Worm (Caenorhabditis elegans) whole organism, early embryonic: ENCODE measurements around the gene C31B8.7.

ENCODE experiments used
- B0310.2 ChIP-seq: sonication (generic microtip); optimal IDR thresholded peaks from 2 replicates; lab custom pipeline; 2016; ENCODE audit warnings: mild to moderate bottlenecking, missing genetic modification characterization, missing compliant biosample characterization
- F13C5.2 ChIP-seq: sonication (generic microtip); optimal IDR thresholded peaks from 2 replicates; lab custom pipeline; 2017; ENCODE audit warnings: mild to moderate bottlenecking, missing genetic modification characterization, inconsistent platforms, missing compliant biosample characterization
- aly-1 ChIP-seq: sonication (generic microtip); optimal IDR thresholded peaks from 2 replicates; lab custom pipeline; 2016; ENCODE audit warnings: missing genetic modification characterization, missing compliant biosample characterization
- ama-1 ChIP-seq: fragments of 150-350 bp; optimal IDR thresholded peaks from 2 replicates; lab custom pipeline; 2014
- ceh-13 ChIP-seq: fragments of 200-800 bp; sonication (Bioruptor generic); optimal IDR thresholded peaks from 2 replicates; lab custom pipeline; 2018; ENCODE audit warnings: mild to moderate bottlenecking, missing genetic modification characterization, missing compliant biosample characterization
- ceh-36 ChIP-seq: sonication (generic microtip); optimal IDR thresholded peaks from 2 replicates; lab custom pipeline; 2016; ENCODE audit warnings: missing genetic modification characterization, inconsistent platforms, missing compliant biosample characterization
- ets-7 ChIP-seq: sonication (generic microtip); optimal IDR thresholded peaks from 2 replicates; lab custom pipeline; 2016; ENCODE audit warnings: missing genotype, missing genetic modification characterization, missing compliant biosample characterization
- flt-1 ChIP-seq: fragments of 200-800 bp; sonication (Bioruptor generic); IDR thresholded peaks from 2 replicates; pipeline ENCODE4 v1.3.6; 2022; ENCODE audit warnings: missing genetic modification characterization, missing compliant biosample characterization
- hmbx-1 ChIP-seq: sonication (generic microtip); optimal IDR thresholded peaks from 2 replicates; lab custom pipeline; 2016; ENCODE audit warnings: mild to moderate bottlenecking, missing genetic modification characterization, missing compliant biosample characterization
- hmg-4 ChIP-seq: fragments of 200-800 bp; sonication (Bioruptor generic); optimal IDR thresholded peaks from 2 replicates; lab custom pipeline; 2018; ENCODE audit warnings: mild to moderate bottlenecking, missing genetic modification characterization, missing compliant biosample characterization
- hnd-1 ChIP-seq: sonication (generic microtip); optimal IDR thresholded peaks from 2 replicates; lab custom pipeline; 2016; ENCODE audit warnings: missing genetic modification characterization, missing compliant biosample characterization
- pes-1 ChIP-seq: fragments of 200-800 bp; sonication (Bioruptor generic); IDR thresholded peaks from 2 replicates; pipeline ENCODE4 v1.3.6; 2022; ENCODE audit warnings: missing genetic modification reagents, missing genetic modification characterization, missing compliant biosample characterization
- scrt-1 ChIP-seq: fragments of 200-800 bp; sonication (Bioruptor generic); IDR thresholded peaks from 2 replicates; pipeline ENCODE4 v1.3.6; 2022; ENCODE audit warnings: missing genetic modification characterization, missing compliant biosample characterization
- sea-1 ChIP-seq: fragments of 200-800 bp; sonication (Bioruptor generic); conservative IDR thresholded peaks from 2 replicates; pipeline ENCODE4 v1.3.6; 2022; ENCODE audit warnings: missing genetic modification characterization, missing compliant biosample characterization
- tbx-11 ChIP-seq: fragments of 200-800 bp; sonication (Bioruptor generic); IDR thresholded peaks from 2 replicates; pipeline ENCODE4 v1.3.6; 2022; ENCODE audit warnings: missing genetic modification characterization, missing compliant biosample characterization
- tbx-37 ChIP-seq: fragments of 200-800 bp; sonication (Bioruptor generic); conservative IDR thresholded peaks from 2 replicates; pipeline ENCODE4 v1.3.6; 2022; ENCODE audit warnings: missing genetic modification reagents, missing genetic modification characterization, missing compliant biosample characterization
- tra-4 ChIP-seq: sonication (generic microtip); optimal IDR thresholded peaks from 2 replicates; lab custom pipeline; 2017; ENCODE audit warnings: missing genetic modification characterization, missing compliant biosample characterization

C31B8.7 gene

DNA sequence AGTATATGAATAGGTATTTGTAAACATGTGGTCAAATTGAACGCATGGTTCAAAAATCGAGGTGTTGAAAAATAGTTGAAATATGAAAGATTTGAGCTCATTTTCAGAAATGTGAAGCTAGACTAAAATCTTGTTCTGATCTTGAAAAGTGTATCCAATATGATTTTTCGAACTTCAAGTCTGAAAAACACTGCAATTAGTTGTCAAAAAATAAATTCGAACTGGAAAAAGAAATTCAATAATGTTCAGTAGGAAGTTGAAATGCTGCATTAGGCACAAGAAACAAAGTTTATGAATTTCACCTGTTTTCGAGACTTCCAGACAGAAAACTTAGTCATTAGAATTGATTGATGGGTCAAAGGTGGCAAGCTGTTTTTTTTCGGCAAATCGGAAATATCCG lies 41.6 kb downstream of the C31B8.7 start, which contains the start of gene srh-270:
srh-270 (minus strand) TSS at position 101 of the 400 bp plus-strand sequence.
- TF ChIP-seq aly-1 (tag; lab: Kevin White, UChicago) (no peak), ceh-36 (no peak), pes-1 (no peak), hmbx-1 (tag; lab: Kevin White, UChicago) (no peak), F13C5.2 (tag; lab: Kevin White, UChicago) (no peak), ets-7 (tag; lab: Kevin White, UChicago) (no peak), scrt-1 (GFP tag; lab: Robert Waterston, UW) (no peak), sea-1 (GFP tag; lab: Robert Waterston, UW) (no peak), B0310.2 (tag; lab: Kevin White, UChicago) (no peak), tbx-11 (GFP tag; lab: Robert Waterston, UW) (no peak), ceh-13 (GFP tag; lab: Kevin White, UChicago) (no peak), hmg-4 (GFP tag; lab: Kevin White, UChicago) (no peak), tra-4 (tag; lab: Kevin White, UChicago) (no peak), ama-1 (no peak), tbx-37 (no peak), hnd-1 (tag; lab: Kevin White, UChicago) (no peak), flt-1 (no peak)

DNA sequence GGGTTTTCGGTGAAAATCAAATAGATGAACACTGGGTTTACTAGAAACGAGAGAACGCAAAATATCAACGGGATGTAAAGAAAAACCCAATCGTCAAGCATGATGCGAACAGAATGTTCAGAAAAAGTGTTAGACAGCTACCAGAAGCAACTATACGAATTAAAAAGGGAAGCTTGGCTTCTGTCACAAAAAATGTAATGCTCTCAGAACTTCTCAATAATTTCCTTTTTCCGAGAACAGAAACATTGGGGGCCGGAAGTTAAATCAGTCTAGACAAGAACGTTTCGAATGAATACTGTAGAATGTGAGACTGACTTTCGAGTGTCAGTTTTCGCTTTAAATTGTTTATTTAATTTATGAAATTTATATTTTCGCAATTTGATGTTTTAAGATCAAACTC lies 43.4 kb downstream of the C31B8.7 start, which contains the start of gene srj-54:
srj-54 (minus strand) TSS at position 101 of the 400 bp plus-strand sequence.
- TF ChIP-seq ceh-36 = no peak
- TF ChIP-seq scrt-1 (GFP tag; lab: Robert Waterston, UW) = no peak
- no peak for TF ChIP-seq hmbx-1 (tag; lab: Kevin White, UChicago)
- no peak for TF ChIP-seq tra-4 (tag; lab: Kevin White, UChicago)
- TF ChIP-seq ets-7 (tag; lab: Kevin White, UChicago) = no peak
- no peak for TF ChIP-seq pes-1
- no peak for TF ChIP-seq sea-1 (GFP tag; lab: Robert Waterston, UW)
- no peak for TF ChIP-seq aly-1 (tag; lab: Kevin White, UChicago)
- no peak for TF ChIP-seq hnd-1 (tag; lab: Kevin White, UChicago)
- no peak for TF ChIP-seq flt-1
- no peak for TF ChIP-seq B0310.2 (tag; lab: Kevin White, UChicago)
- no peak for TF ChIP-seq ceh-13 (GFP tag; lab: Kevin White, UChicago)
- no peak for TF ChIP-seq hmg-4 (GFP tag; lab: Kevin White, UChicago)
- no peak for TF ChIP-seq tbx-37
- TF ChIP-seq ama-1 = no peak

DNA sequence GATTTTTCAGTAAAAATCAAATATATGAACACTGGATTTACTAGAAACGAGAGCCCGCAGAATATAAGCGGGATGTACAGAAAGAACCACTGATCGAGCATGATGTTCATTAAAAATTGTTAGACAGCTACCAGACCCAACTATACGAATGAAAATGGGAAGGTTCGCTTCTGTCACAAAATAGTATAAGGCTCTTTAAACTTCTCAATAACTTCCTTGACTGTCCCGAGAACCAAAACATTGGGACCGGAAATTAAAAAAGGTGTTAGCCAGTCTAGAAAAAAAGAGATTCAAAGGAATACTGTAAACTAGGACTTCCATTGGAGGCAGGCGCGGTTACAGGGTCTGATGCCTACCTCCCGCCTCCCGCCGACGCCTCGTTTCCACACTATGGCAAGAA lies 45.3 kb downstream of the C31B8.7 start, which contains the start of gene srj-55:
srj-55 (minus strand) TSS at position 101 of the 400 bp plus-strand sequence.
- TF ChIP-seq tra-4 (tag; lab: Kevin White, UChicago) = no peak
- no peak for TF ChIP-seq ama-1
- TF ChIP-seq F13C5.2 (tag; lab: Kevin White, UChicago) = no peak
- no peak for TF ChIP-seq sea-1 (GFP tag; lab: Robert Waterston, UW)
- TF ChIP-seq scrt-1 (GFP tag; lab: Robert Waterston, UW) = no peak
- no peak for TF ChIP-seq ceh-13 (GFP tag; lab: Kevin White, UChicago)

DNA sequence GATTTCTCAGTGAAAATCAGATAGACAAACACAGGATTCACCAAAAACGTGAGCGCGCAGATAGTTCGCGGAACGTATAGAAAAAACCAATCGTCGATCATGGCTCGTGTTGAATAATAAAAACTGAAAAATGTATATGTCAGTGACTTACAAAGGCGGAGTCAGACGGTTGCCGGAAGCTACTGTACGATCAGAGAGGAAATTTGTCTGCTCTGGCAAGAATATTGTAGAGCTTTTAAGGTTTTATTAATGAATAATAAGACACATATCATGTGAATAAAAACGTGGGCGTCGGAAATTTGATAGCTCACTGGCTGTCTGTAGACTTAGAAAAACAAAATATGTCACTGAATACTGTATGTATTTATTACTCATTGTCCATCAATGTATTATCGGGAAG lies 47.7 kb downstream of the C31B8.7 start, which contains the start of gene srj-57:
srj-57 (minus strand) TSS at position 101 of the 400 bp plus-strand sequence.
- no peak for TF ChIP-seq hmg-4 (GFP tag; lab: Kevin White, UChicago)
- TF ChIP-seq B0310.2 (tag; lab: Kevin White, UChicago) = no peak
- no peak for TF ChIP-seq scrt-1 (GFP tag; lab: Robert Waterston, UW)
- TF ChIP-seq sea-1 (GFP tag; lab: Robert Waterston, UW) = no peak
- no peak for TF ChIP-seq tbx-37
- TF ChIP-seq ets-7 (tag; lab: Kevin White, UChicago) = no peak
- no peak for TF ChIP-seq ama-1
- TF ChIP-seq pes-1 = no peak
- no peak for TF ChIP-seq tbx-11 (GFP tag; lab: Robert Waterston, UW)
- no peak for TF ChIP-seq F13C5.2 (tag; lab: Kevin White, UChicago)
- TF ChIP-seq ceh-13 (GFP tag; lab: Kevin White, UChicago) = no peak
- no peak for TF ChIP-seq aly-1 (tag; lab: Kevin White, UChicago)
- TF ChIP-seq tra-4 (tag; lab: Kevin White, UChicago) = no peak
- TF ChIP-seq flt-1 = no peak
- TF ChIP-seq hnd-1 (tag; lab: Kevin White, UChicago) = no peak
